Fruit fly (Drosophila melanogaster): Measurements from ENCODE around the gene CG42564.

Gene CG42564

DNA sequence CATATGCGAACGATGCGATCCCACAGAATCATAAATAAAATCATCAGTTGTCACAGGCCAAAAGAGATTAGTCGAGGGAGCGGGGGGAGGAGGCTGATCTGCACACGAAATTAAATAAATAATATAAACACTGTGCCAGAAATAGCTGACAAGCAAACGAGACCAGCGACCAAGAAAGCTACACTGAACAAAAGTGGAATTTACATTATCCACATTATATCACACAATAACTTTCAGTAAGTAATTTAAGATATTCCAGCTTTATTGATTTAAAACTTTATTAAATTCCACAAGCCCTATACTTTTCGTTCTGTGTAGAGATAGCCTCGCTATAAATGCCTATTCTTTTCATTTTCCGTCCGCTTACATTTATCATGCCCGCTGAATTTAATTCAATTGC is 29.9 kb downstream of the CG42564 start (continued):
- TF ChIP-seq Doc3 (GFP tag; IDR thresholded peaks at IDR 0.05; ENCODE audit: partially characterized antibody): no peak
- TF ChIP-seq pho (GFP tag; optimal IDR thresholded peaks at IDR 0.05): no peak
- peak; percentile 80 for TF ChIP-seq CG17361 (GFP tag; IDR thresholded peaks at IDR 0.05)
- peak; percentile 91 for TF ChIP-seq CG32532 (GFP tag; IDR thresholded peaks at IDR 0.05)
- peak in 1 of 2 experiments; percentile 94 for TF ChIP-seq eve (GFP tag; optimal IDR thresholded peaks at IDR 0.05)
- TF ChIP-seq sim (GFP tag; IDR thresholded peaks at IDR 0.05): peak; percentile 89
- no peak for TF ChIP-seq HLHmδ (GFP tag; optimal IDR thresholded peaks at IDR 0.05)
- peak; percentile 73 for TF ChIP-seq CG11085 (GFP tag; IDR thresholded peaks at IDR 0.05)
- TF ChIP-seq CG17328 (GFP tag; IDR thresholded peaks at IDR 0.05): peak; percentile 90
- peak; percentile 79; the same call in 1 of the 2 replicates for TF ChIP-seq CG31224 (GFP tag; IDR thresholded peaks at IDR 0.05)
- peak; percentile 81 for TF ChIP-seq CG10209 (GFP tag; optimal IDR thresholded peaks at IDR 0.05)
- TF ChIP-seq Doc2 (GFP tag; IDR thresholded peaks at IDR 0.05): no peak; the same call in 1 of the 2 replicates
- no peak for TF ChIP-seq Usf (GFP tag; optimal IDR thresholded peaks at IDR 0.05)
- peak; percentile 49 for TF ChIP-seq emc (GFP tag; optimal IDR thresholded peaks at IDR 0.05)
- TF ChIP-seq lmd (GFP tag; IDR thresholded peaks at IDR 0.05): peak; percentile 88
- TF ChIP-seq CG12942 (GFP tag; optimal IDR thresholded peaks at IDR 0.05): peak; percentile 65
- peak; percentile 74 for TF ChIP-seq Side (GFP tag; optimal IDR thresholded peaks at IDR 0.05)
- TF ChIP-seq CG4820 (GFP tag; optimal IDR thresholded peaks at IDR 0.05): peak; percentile 73
- TF ChIP-seq Hey (tag; optimal IDR thresholded peaks at IDR 0.05): no peak
- peak; percentile 88 for TF ChIP-seq lab (GFP tag; optimal IDR thresholded peaks at IDR 0.05)
- peak; percentile 83 for TF ChIP-seq CG8924 (tag; optimal IDR thresholded peaks at IDR 0.05)
- peak; percentile 72 for TF ChIP-seq CG17829 (tag; optimal IDR thresholded peaks at IDR 0.05)
- peak; percentile 39; the same call in 1 of the 2 replicates for TF ChIP-seq ham (GFP tag; IDR thresholded peaks at IDR 0.05)
- TF ChIP-seq bbx (GFP tag; IDR thresholded peaks at IDR 0.05; ENCODE audit: partially characterized antibody): no peak
- peak; percentile 17 for TF ChIP-seq Mad (GFP tag; optimal IDR thresholded peaks at IDR 0.05)
- peak; percentile 63 for TF ChIP-seq CG6765 (GFP tag; optimal IDR thresholded peaks at IDR 0.05)
- TF ChIP-seq CG9727 (GFP tag; optimal IDR thresholded peaks at IDR 0.05): peak; percentile 81
- TF ChIP-seq ATbp (GFP tag; optimal IDR thresholded peaks at IDR 0.05): peak; percentile 81
- peak; percentile 52 for TF ChIP-seq lbe (GFP tag; optimal IDR thresholded peaks at IDR 0.05)
- TF ChIP-seq CG31388 (GFP tag; optimal IDR thresholded peaks at IDR 0.05): no peak
- peak; percentile 62; the same call in 1 of the 2 replicates for TF ChIP-seq bowl (GFP tag; IDR thresholded peaks at IDR 0.05)
- TF ChIP-seq CG7928 (GFP tag; optimal IDR thresholded peaks at IDR 0.05): peak; percentile 23
- no peak for TF ChIP-seq pita (GFP tag; optimal IDR thresholded peaks at IDR 0.05)
- peak; percentile 47 for TF ChIP-seq zen (tag; optimal IDR thresholded peaks at IDR 0.05)
- TF ChIP-seq CG12744 (GFP tag; optimal IDR thresholded peaks at IDR 0.05): peak; percentile 64
- peak; percentile 91 for TF ChIP-seq CG11695 (GFP tag; IDR thresholded peaks at IDR 0.05)
- TF ChIP-seq NK7.1 (GFP tag; optimal IDR thresholded peaks at IDR 0.05): peak; percentile 51
- peak; percentile 85 for TF ChIP-seq CG31441 (GFP tag; IDR thresholded peaks at IDR 0.05)
- TF ChIP-seq stc (GFP tag; IDR thresholded peaks at IDR 0.05): peak; percentile 86; the same call in 1 of the 2 replicates
- peak; percentile 60 for TF ChIP-seq Max (GFP tag; optimal IDR thresholded peaks at IDR 0.05)
- no peak for TF ChIP-seq Hr39 (optimal IDR thresholded peaks at IDR 0.05)
- peak; percentile 62 for TF ChIP-seq CG10267 (tag; optimal IDR thresholded peaks at IDR 0.05)
- peak; percentile 80 for TF ChIP-seq CG18599 (GFP tag; optimal IDR thresholded peaks at IDR 0.05)
- no peak for TF ChIP-seq Neu2 (GFP tag; optimal IDR thresholded peaks at IDR 0.05; ENCODE audit: borderline replicate concordance)
- TF ChIP-seq jigr1 (GFP tag; IDR thresholded peaks at IDR 0.05): no peak
- TF ChIP-seq Dref (GFP tag; IDR thresholded peaks at IDR 0.05): no peak
- peak; percentile 86 for TF ChIP-seq al (GFP tag; IDR thresholded peaks at IDR 0.05)
- no peak for TF ChIP-seq yki (optimal IDR thresholded peaks at IDR 0.05)
- TF ChIP-seq PHDP (tag; optimal IDR thresholded peaks at IDR 0.05): peak; percentile 84
- peak; percentile 37 for TF ChIP-seq CG4282 (GFP tag; optimal IDR thresholded peaks at IDR 0.05)
- peak; percentile 89 for TF ChIP-seq Sox102F (GFP tag; optimal IDR thresholded peaks at IDR 0.05)
- no peak for TF ChIP-seq B-H2 (GFP tag; optimal IDR thresholded peaks at IDR 0.05)

Data from whole organism, embryonic.